Worm (Caenorhabditis elegans): ENCODE data around the gene nhr-264.
"Not testable (repeated sequence)": the region's sequence is repeated elsewhere in the genome, so short reads cannot be mapped to it uniquely, and the experiment has no call there.

The nhr-264 gene

ce11 chrIV:9316068-9316681 lies 22.4 kb upstream of the nhr-264 start, which contains the start of the genes F49C12.9 and rpn-7 (continued):
- peak; percentile 73 for TF ChIP-seq ttx-3 (tag; optimal IDR thresholded peaks at IDR 0.05)
- TF ChIP-seq unc-42 (tag; optimal IDR thresholded peaks at IDR 0.05): peak; percentile 65
- TF ChIP-seq Y22D7AL.16 (tag; optimal IDR thresholded peaks at IDR 0.05): no peak
- no peak for TF ChIP-seq ceh-9 (tag; optimal IDR thresholded peaks at IDR 0.05)
- peak; percentile 5 for TF ChIP-seq npax-4 (tag; optimal IDR thresholded peaks at IDR 0.05)
- peak; percentile 51 for TF ChIP-seq hlh-6 (tag; optimal IDR thresholded peaks at IDR 0.05)
- peak; percentile 59 for TF ChIP-seq hlh-15 (tag; optimal IDR thresholded peaks at IDR 0.05)
- TF ChIP-seq madf-2 (tag; optimal IDR thresholded peaks at IDR 0.05): no peak
- TF ChIP-seq eyg-1 (tag; optimal IDR thresholded peaks at IDR 0.05): peak; percentile 28
- no peak for TF ChIP-seq mec-3 (tag; optimal IDR thresholded peaks at IDR 0.05; ENCODE audit: borderline replicate concordance)
- TF ChIP-seq pag-3 (tag; optimal IDR thresholded peaks at IDR 0.05; ENCODE audit: borderline replicate concordance): no peak
- peak; percentile 61 for TF ChIP-seq C38D4.7 (GFP tag; optimal IDR thresholded peaks at IDR 0.05)
- TF ChIP-seq sox-4 (tag; optimal IDR thresholded peaks at IDR 0.05): no peak
- peak; percentile 73 for TF ChIP-seq ceh-14 (tag; optimal IDR thresholded peaks at IDR 0.05)
- no peak for TF ChIP-seq ceh-24 (tag; optimal IDR thresholded peaks at IDR 0.05)
- peak; percentile 13 for TF ChIP-seq T23F11.4 (GFP tag; optimal IDR thresholded peaks at IDR 0.05)
- no peak for TF ChIP-seq hlh-30 (tag; optimal IDR thresholded peaks at IDR 0.05; ENCODE audit: insufficient read depth)
- peak; percentile 0 for TF ChIP-seq ahr-1 (tag; optimal IDR thresholded peaks at IDR 0.05)
- no peak for TF ChIP-seq fkh-10 (GFP tag; optimal IDR thresholded peaks at IDR 0.05)
- peak; percentile 82 for TF ChIP-seq elt-2 (tag; optimal IDR thresholded peaks at IDR 0.05)
- TF ChIP-seq ceh-34 (tag; optimal IDR thresholded peaks at IDR 0.05): peak; percentile 68
- TF ChIP-seq ceh-45 (GFP tag; IDR thresholded peaks at IDR 0.05): 0 out of 2 replicates have a peak, but pooled peaks have one; percentile 42
- peak; percentile 24 for TF ChIP-seq syd-9 (tag; optimal IDR thresholded peaks at IDR 0.05)
- TF ChIP-seq pha-2 (tag; optimal IDR thresholded peaks at IDR 0.05): peak; percentile 42
- no peak for TF ChIP-seq pqm-1 (tag; optimal IDR thresholded peaks at IDR 0.05)
- peak; percentile 79 for TF ChIP-seq tbx-2 (tag; optimal IDR thresholded peaks at IDR 0.05)
- no peak for TF ChIP-seq unc-55 (GFP tag; optimal IDR thresholded peaks at IDR 0.05)
- TF ChIP-seq ceh-18 (tag; optimal IDR thresholded peaks at IDR 0.05): peak; percentile 34
- TF ChIP-seq odd-2 (tag; optimal IDR thresholded peaks at IDR 0.05): peak; percentile 31
- TF ChIP-seq unc-86 (tag; optimal IDR thresholded peaks at IDR 0.05): peak; percentile 55
- TF ChIP-seq ref-2 (tag; optimal IDR thresholded peaks at IDR 0.05): peak; percentile 22
- TF ChIP-seq rnt-1 (tag; optimal IDR thresholded peaks at IDR 0.05): peak; percentile 42
- peak; percentile 44 for TF ChIP-seq zip-5 (tag; optimal IDR thresholded peaks at IDR 0.05)
- peak; percentile 49 for TF ChIP-seq ztf-16 (tag; optimal IDR thresholded peaks at IDR 0.05)
- TF ChIP-seq dve-1 (tag; optimal IDR thresholded peaks at IDR 0.05): no peak
- TF ChIP-seq C08G9.2 (tag; optimal IDR thresholded peaks at IDR 0.05): peak; percentile 23

ce11 chrIV:9312827-9313226 lies 19.1 kb upstream of the nhr-264 start, which contains the start of gene F49C12.7:
F49C12.7 (minus strand) TSS chrIV:9312927.
- not testable (repeated sequence) for TF ChIP-seq ceh-30, nfya-1, hlh-15 (tag; optimal IDR thresholded peaks at IDR 0.05)

- TF ChIP-seq ceh-18 (tag; optimal IDR thresholded peaks at IDR 0.05) (no peak), ceh-24 (tag; optimal IDR thresholded peaks at IDR 0.05) (no peak), sox-4 (tag; optimal IDR thresholded peaks at IDR 0.05) (no peak), unc-55 (GFP tag; optimal IDR thresholded peaks at IDR 0.05) (no peak), madf-2 (tag; optimal IDR thresholded peaks at IDR 0.05) (no peak), ceh-6 (GFP tag; optimal IDR thresholded peaks at IDR 0.05) (no peak), fkh-6 (tag; optimal IDR thresholded peaks at IDR 0.05) (no peak), ttx-3 (tag; optimal IDR thresholded peaks at IDR 0.05) (no peak), pax-1 (tag; optimal IDR thresholded peaks at IDR 0.05) (no peak), pros-1 (tag; optimal IDR thresholded peaks at IDR 0.05) (no peak), unc-3 (GFP tag; conservative IDR thresholded peaks at IDR 0.05) (no peak), unc-3 (tag; optimal IDR thresholded peaks at IDR 0.05) (no peak), zip-5 (tag; optimal IDR thresholded peaks at IDR 0.05) (no peak), ceh-45 (GFP tag; IDR thresholded peaks at IDR 0.05) (no peak), ceh-14 (tag; optimal IDR thresholded peaks at IDR 0.05) (no peak), hlh-8 (tag; optimal IDR thresholded peaks at IDR 0.05) (no peak), ahr-1 (tag; optimal IDR thresholded peaks at IDR 0.05) (no peak), eyg-1 (tag; optimal IDR thresholded peaks at IDR 0.05) (no peak), fax-1 (tag; optimal IDR thresholded peaks at IDR 0.05) (no peak), ceh-2 (tag; optimal IDR thresholded peaks at IDR 0.05) (no peak)
Observed at ce11 chrIV:9310935-9311566, 17.3 kb upstream of the nhr-264 start.
